Worm (Caenorhabditis elegans) whole organism, young adult: ENCODE data around the gene F59A7.14.

Experiments
- K11D2.4 ChIP-seq: fragments of 200-800 bp; sonication (Bioruptor generic); IDR thresholded peaks from 2 replicates; pipeline ENCODE4 v1.3.6; 2022; ENCODE audit warnings: missing genetic modification reagents, missing genetic modification characterization, missing compliant biosample characterization
- T26A5.8 ChIP-seq: sonication (generic microtip); optimal IDR thresholded peaks from 2 replicates; lab custom pipeline; 2016; ENCODE audit warnings: missing genetic modification characterization, missing compliant biosample characterization
- Y53G8AR.9 ChIP-seq: fragments of 200-800 bp; sonication (Bioruptor generic); conservative IDR thresholded peaks from 2 replicates; pipeline ENCODE4 v1.3.6; 2022; ENCODE audit warnings: missing genetic modification reagents, missing genetic modification characterization, missing compliant biosample characterization
- ama-1 ChIP-seq, 3 experiments: fragments of 150-350 bp in 1 of 3; sonication (generic microtip) in 2 of 3; optimal IDR thresholded peaks; 2 replicates each; lab custom pipeline; 2014 to 2018; ENCODE audit warnings: missing biosample characterization in 2 of 3, missing genetic modification characterization in 2 of 3, missing genetic modification reagents in 2 of 3
- dpl-1 ChIP-seq: fragments of 150-350 bp; optimal IDR thresholded peaks from 2 replicates; lab custom pipeline; 2014; ENCODE audit warnings: missing biosample characterization, missing genetic modification reagents, missing genetic modification characterization
- lir-1 ChIP-seq: fragments of 200-800 bp; sonication (Bioruptor generic); conservative IDR thresholded peaks from 2 replicates; pipeline ENCODE4 v1.3.6; 2022; ENCODE audit warnings: missing genetic modification reagents, missing genetic modification characterization, missing compliant biosample characterization
- tlf-1 ChIP-seq: fragments of 200-800 bp; sonication (Bioruptor generic); optimal IDR thresholded peaks from 2 replicates; lab custom pipeline; 2018; ENCODE audit warnings: mild to moderate bottlenecking, missing genetic modification characterization, missing compliant biosample characterization
- unc-130 ChIP-seq: sonication (generic microtip); optimal IDR thresholded peaks from 2 replicates; lab custom pipeline; 2016; ENCODE audit warnings: missing genetic modification reagents, missing genetic modification characterization, missing compliant biosample characterization
- zim-3 ChIP-seq: sonication (generic microtip); optimal IDR thresholded peaks from 2 replicates; lab custom pipeline; 2017; ENCODE audit warnings: mild to moderate bottlenecking, missing genetic modification characterization, moderate library complexity, missing compliant biosample characterization

DNA sequence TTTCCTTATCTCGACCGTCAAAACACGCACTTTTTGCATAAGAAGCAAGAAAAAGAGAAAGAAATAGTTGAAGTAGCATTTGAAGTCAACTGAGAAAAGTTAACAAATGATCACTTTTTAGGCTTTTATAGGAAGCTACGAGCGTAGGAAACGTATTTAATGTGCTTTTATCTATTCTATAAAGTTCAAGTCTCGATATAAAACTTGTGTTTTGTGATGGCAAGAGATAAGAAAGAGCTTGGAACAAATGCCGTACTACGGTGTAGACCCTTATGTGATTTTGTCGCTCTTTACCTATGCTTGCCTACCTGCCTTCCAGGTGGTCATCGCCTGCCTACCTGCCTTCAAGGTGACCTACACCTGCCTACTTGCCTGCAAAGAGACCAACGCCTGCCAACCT lies 14.6 kb upstream of the F59A7.14 start, which contains the start of gene clec-206:
- no peak for TF ChIP-seq Y53G8AR.9 (GFP tag; lab: Robert Waterston, UW)
- TF ChIP-seq dpl-1, result no peak
- no peak for TF ChIP-seq ama-1 (optimal IDR thresholded peaks at IDR 0.05; lab: Kevin White, UChicago)
- TF ChIP-seq ama-1 (GFP tag; optimal IDR thresholded peaks at IDR 0.05; lab: Kevin White, UChicago), result no peak
- no peak for TF ChIP-seq lir-1 (GFP tag; lab: Robert Waterston, UW)
- TF ChIP-seq unc-130 (GFP tag; lab: Kevin White, UChicago), result no peak
- no peak for TF ChIP-seq zim-3 (tag; lab: Kevin White, UChicago)
- TF ChIP-seq K11D2.4, result no peak
- TF ChIP-seq T26A5.8 (tag; lab: Kevin White, UChicago), result no peak
- TF ChIP-seq tlf-1, result no peak
